Worm (Caenorhabditis elegans): ENCODE results near the gene ZK593.3.
A peak's percentile ranks its signal among the peaks of the same experiment; 100 is the strongest.

ZK593.3 gene

DNA sequence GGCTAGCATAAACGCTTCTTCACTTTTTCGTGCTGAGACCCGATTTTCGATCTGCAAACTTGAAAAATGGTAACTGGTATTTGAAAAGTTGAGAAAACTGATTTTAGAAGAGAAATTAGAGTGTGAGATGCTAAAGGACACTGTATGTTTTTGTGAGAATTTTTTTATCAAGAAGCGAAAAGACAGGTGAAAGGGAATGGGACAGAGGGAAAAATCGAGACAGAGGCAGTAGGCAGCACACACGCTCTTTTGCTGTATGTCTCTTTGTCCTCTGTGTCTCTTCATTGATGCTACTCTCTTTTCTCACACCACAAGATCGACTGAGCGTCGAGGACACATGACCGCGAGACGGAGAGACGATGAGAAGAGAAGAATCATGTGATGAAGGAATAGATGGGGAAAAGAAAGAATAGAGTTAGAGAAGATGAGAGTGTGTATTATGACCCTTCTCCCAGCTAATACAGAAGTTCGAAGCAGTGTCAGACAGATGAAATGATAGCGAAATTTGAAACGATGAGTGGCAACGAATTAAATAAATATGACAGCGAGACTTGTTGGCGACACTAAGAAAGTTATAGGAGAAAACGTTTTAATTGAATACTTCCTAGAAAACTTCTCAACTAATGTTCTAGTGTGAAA is 20.5 kb downstream of the ZK593.3 start, which contains the start of gene lgg-2 (continued):
- TF ChIP-seq elt-2 (tag; optimal IDR thresholded peaks at IDR 0.05) (peak; percentile 89), nhr-84 (tag; optimal IDR thresholded peaks at IDR 0.05) (no peak), unc-98 (GFP tag; IDR thresholded peaks at IDR 0.05) (peak; percentile 29; the same call in 1 of the 2 replicates), pqm-1 (tag; optimal IDR thresholded peaks at IDR 0.05) (peak; percentile 36), nhr-20 (tag; optimal IDR thresholded peaks at IDR 0.05) (peak; percentile 99), nhr-237 (tag; optimal IDR thresholded peaks at IDR 0.05) (peak; percentile 85), unc-30 (tag; optimal IDR thresholded peaks at IDR 0.05) (no peak), swsn-7 (tag; optimal IDR thresholded peaks at IDR 0.05) (peak; percentile 99), snpc-4 (tag; optimal IDR thresholded peaks at IDR 0.05) (peak; percentile 79), nhr-19 (GFP tag; conservative IDR thresholded peaks at IDR 0.05) (peak; percentile 96), tbx-2 (tag; optimal IDR thresholded peaks at IDR 0.05) (peak; percentile 99), dsc-1 (tag; optimal IDR thresholded peaks at IDR 0.05) (peak; percentile 93), mab-9 (GFP tag; IDR thresholded peaks at IDR 0.05) (peak; percentile 84), ceh-63 (GFP tag; optimal IDR thresholded peaks at IDR 0.05) (no peak), egl-13 (tag; optimal IDR thresholded peaks at IDR 0.05) (peak; percentile 92), blmp-1 (tag; optimal IDR thresholded peaks at IDR 0.05) (peak; percentile 97), ztf-4 (tag; optimal IDR thresholded peaks at IDR 0.05) (peak; percentile 98), unc-130 (tag; optimal IDR thresholded peaks at IDR 0.05) (no peak), unc-62 (GFP tag; optimal IDR thresholded peaks at IDR 0.05) (no peak), hlh-17 (GFP tag; optimal IDR thresholded peaks at IDR 0.05; ENCODE audit: borderline replicate concordance) (no peak), ceh-88 (GFP tag; IDR thresholded peaks at IDR 0.05) (peak; percentile 79), ces-1 (GFP tag; optimal IDR thresholded peaks at IDR 0.05) (no peak), C04F5.9 (tag; optimal IDR thresholded peaks at IDR 0.05) (peak; percentile 79), sup-37 (GFP tag; optimal IDR thresholded peaks at IDR 0.05) (peak; percentile 73), unc-86 (tag; optimal IDR thresholded peaks at IDR 0.05) (peak; percentile 96), hpl-2 (GFP tag; optimal IDR thresholded peaks at IDR 0.05) (peak; percentile 39), lin-35 (GFP tag; optimal IDR thresholded peaks at IDR 0.05) (peak; percentile 84 to 90), snu-23 (GFP tag; optimal IDR thresholded peaks at IDR 0.05) (peak; percentile 99), lin-14 (GFP tag; optimal IDR thresholded peaks at IDR 0.05) (peak; percentile 99), C34B4.2 (tag; optimal IDR thresholded peaks at IDR 0.05) (no peak), fkh-8 (tag; optimal IDR thresholded peaks at IDR 0.05) (peak; percentile 92), nhr-12 (tag; optimal IDR thresholded peaks at IDR 0.05) (no peak), elt-3 (tag; optimal IDR thresholded peaks at IDR 0.05) (peak in 4 of 6 experiments; percentile 7 to 84 (median 62)), aha-1 (tag; optimal IDR thresholded peaks at IDR 0.05) (peak; percentile 71), zag-1 (tag; optimal IDR thresholded peaks at IDR 0.05) (peak; percentile 61), grh-1 (GFP tag; IDR thresholded peaks at IDR 0.05) (peak; percentile 86), efl-1 (optimal IDR thresholded peaks at IDR 0.05) (peak; percentile 89 to 92), efl-1 (GFP tag; optimal IDR thresholded peaks at IDR 0.05 in 1 of 2) (peak; percentile 68 to 97), nhr-11 (tag; optimal IDR thresholded peaks at IDR 0.05) (peak; percentile 96), jun-1 (tag; optimal IDR thresholded peaks at IDR 0.05) (peak; percentile 95), zip-4 (GFP tag; optimal IDR thresholded peaks at IDR 0.05) (peak; percentile 80), isw-1 (GFP tag; IDR thresholded peaks at IDR 0.05) (peak; percentile 92), aly-2 (tag; optimal IDR thresholded peaks at IDR 0.05) (peak; percentile 55), tlp-1 (tag; optimal IDR thresholded peaks at IDR 0.05) (no peak), lin-13 (GFP tag; optimal IDR thresholded peaks at IDR 0.05) (peak; percentile 95), F16B12.6 (tag; optimal IDR thresholded peaks at IDR 0.05) (no peak), ama-1 (optimal IDR thresholded peaks at IDR 0.05) (peak; percentile 94), Y116A8C.19 (tag; optimal IDR thresholded peaks at IDR 0.05; ENCODE audit: borderline replicate concordance) (no peak), hlh-4 (tag; optimal IDR thresholded peaks at IDR 0.05) (no peak), sptf-1 (tag; optimal IDR thresholded peaks at IDR 0.05) (no peak), lin-39 (tag; optimal IDR thresholded peaks at IDR 0.05) (peak; percentile 90)
